Fruit fly (Drosophila melanogaster) whole organism, adult: ENCODE data around the gene REPTOR-BP.
A peak's percentile ranks its signal among the peaks of the same experiment; 100 is the strongest.

Experiments used
- CG14711 ChIP-seq: fragments of 200-800 bp; sonication (Bioruptor generic); optimal IDR thresholded peaks from 2 replicates; lab custom pipeline; 2018; ENCODE audit warnings: missing biosample characterization, mild to moderate bottlenecking, missing genetic modification characterization, moderate library complexity
- CG5204 ChIP-seq: fragments of 200-800 bp; sonication (Bioruptor generic); optimal IDR thresholded peaks from 2 replicates; lab custom pipeline; 2016; ENCODE audit warnings: missing biosample characterization, missing genetic modification characterization
- kay ChIP-seq: fragments of 200-800 bp; sonication (Bioruptor generic); peaks from one replicate; lab custom pipeline; 2016; ENCODE audit warnings: missing biosample characterization, missing genetic modification characterization, borderline replicate concordance
- pad ChIP-seq: fragments of 200-800 bp; sonication (Bioruptor generic); optimal IDR thresholded peaks from 3 replicates; lab custom pipeline; 2017; ENCODE audit warnings: missing biosample characterization, missing genetic modification characterization, mild to moderate bottlenecking, moderate library complexity, missing genetic modification reagents

DNA sequence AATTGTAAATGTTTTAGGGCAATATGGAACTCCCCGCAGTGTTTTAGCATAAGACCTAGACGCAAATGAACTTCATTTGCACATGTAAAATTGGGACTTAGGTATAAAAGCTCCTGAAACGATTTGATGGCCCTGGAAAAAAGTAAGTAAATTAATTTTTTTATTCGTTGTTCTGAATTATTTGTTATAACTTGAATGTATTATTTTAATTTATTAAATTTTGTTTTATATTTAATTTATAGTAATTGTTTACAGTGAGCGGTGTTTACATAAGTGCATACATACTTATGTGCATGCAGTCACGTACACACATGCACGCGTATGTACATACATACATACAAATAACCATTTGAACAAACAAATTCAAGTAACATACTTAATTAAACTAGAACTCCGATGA lies 12.5 kb downstream of the REPTOR-BP start:
- TF ChIP-seq CG14711 (tag; lab: Kevin White, UChicago) (peak; percentile 64), pad (GFP tag; lab: Kevin White, UChicago) (no peak), kay (GFP tag; lab: Kevin White, UChicago) (peak; percentile 45), CG5204 (no peak)
